Fruit fly (Drosophila melanogaster) whole organism, embryonic: ENCODE data around the gene CG31233.

Experiments
- CG11247 ChIP-seq: fragments of 200-800 bp; sonication (Bioruptor generic); IDR thresholded peaks from 2 replicates; pipeline ENCODE4 v1.3.6; 2022; ENCODE audit warnings: missing biosample characterization, missing genetic modification characterization
- CG11560 ChIP-seq: fragments of 200-800 bp; sonication (Bioruptor generic); IDR thresholded peaks from 3 replicates; pipeline ENCODE4 v1.3.6; 2022; ENCODE audit warnings: missing biosample characterization, missing genetic modification characterization
- CG13287 ChIP-seq: fragments of 200-800 bp; sonication (Bioruptor generic); IDR thresholded peaks from 2 replicates; pipeline ENCODE4 v1.3.6; 2022; ENCODE audit warnings: missing biosample characterization, missing genetic modification characterization; ENCODE audit not compliant: partially characterized antibody
- CG14667 ChIP-seq: fragments of 200-800 bp; sonication (Bioruptor generic); IDR thresholded peaks from 2 replicates; pipeline ENCODE4 v1.3.6; 2022; ENCODE audit warnings: missing biosample characterization, missing genetic modification characterization
- CG15514 ChIP-seq: fragments of 200-800 bp; sonication (Bioruptor generic); optimal IDR thresholded peaks from 3 replicates; lab custom pipeline; 2017; ENCODE audit warnings: missing biosample characterization, missing genetic modification characterization, mild to moderate bottlenecking, moderate library complexity, missing genetic modification reagents
- CG18476 ChIP-seq: fragments of 200-800 bp; sonication (Bioruptor generic); optimal IDR thresholded peaks from 2 replicates; lab custom pipeline; 2016; ENCODE audit warnings: missing biosample characterization, mild to moderate bottlenecking, missing genetic modification characterization
- CG34376 ChIP-seq: fragments of 200-800 bp; sonication (Bioruptor generic); optimal IDR thresholded peaks from 2 replicates; lab custom pipeline; 2018; ENCODE audit warnings: missing biosample characterization, mild to moderate bottlenecking, missing genetic modification characterization
- CG34422 ChIP-seq: fragments of 200-800 bp; sonication (Bioruptor generic); IDR thresholded peaks from 3 replicates; pipeline ENCODE4 v1.3.6; 2022; ENCODE audit warnings: missing biosample characterization, missing genetic modification characterization
- CG4360 ChIP-seq: fragments of 200-800 bp; sonication (Bioruptor generic); IDR thresholded peaks from 2 replicates; pipeline ENCODE4 v1.3.6; 2022; ENCODE audit warnings: missing biosample characterization, missing genetic modification characterization
- CG5245 ChIP-seq: fragments of 200-800 bp; sonication (Bioruptor generic); optimal IDR thresholded peaks from 3 replicates; lab custom pipeline; 2016; ENCODE audit warnings: missing biosample characterization, missing genetic modification characterization
- CG6654 ChIP-seq: fragments of 200-800 bp; sonication (Bioruptor generic); optimal IDR thresholded peaks from 2 replicates; lab custom pipeline; 2017; ENCODE audit warnings: missing biosample characterization, mild to moderate bottlenecking, missing genetic modification characterization
- CG8388 ChIP-seq: fragments of 200-800 bp; sonication (Bioruptor generic); optimal IDR thresholded peaks from 2 replicates; lab custom pipeline; 2019; ENCODE audit warnings: missing biosample characterization, mild to moderate bottlenecking, missing genetic modification characterization, moderate library complexity
- Deaf1 ChIP-seq: fragments of 200-800 bp; optimal IDR thresholded peaks from 3 replicates; lab custom pipeline; 2019; ENCODE audit warnings: missing biosample characterization, mild to moderate bottlenecking, missing genetic modification characterization, moderate library complexity
- Dek ChIP-seq: fragments of 200-800 bp; sonication (Bioruptor generic); optimal IDR thresholded peaks from 3 replicates; lab custom pipeline; 2019; ENCODE audit warnings: missing biosample characterization, mild to moderate bottlenecking, missing genetic modification characterization, moderate library complexity
- GATAe ChIP-seq: fragments of 200-800 bp; sonication (Bioruptor generic); conservative IDR thresholded peaks from 2 replicates; pipeline ENCODE4 v1.3.6; 2022; ENCODE audit warnings: missing biosample characterization, missing genetic modification characterization
- Hey ChIP-seq: fragments of 200-800 bp; sonication (Bioruptor generic); optimal IDR thresholded peaks from 3 replicates; lab custom pipeline; 2018; ENCODE audit warnings: missing biosample characterization, mild to moderate bottlenecking, missing genetic modification characterization
- Jarid2 ChIP-seq: fragments of 200-800 bp; sonication (Bioruptor generic); optimal IDR thresholded peaks from 3 replicates; lab custom pipeline; 2017; ENCODE audit warnings: mild to moderate bottlenecking, missing biosample characterization, missing genetic modification reagents, missing genetic modification characterization
- Med ChIP-seq: fragments of 200-800 bp; sonication (Bioruptor generic); peaks from one replicate; lab custom pipeline; 2016; ENCODE audit warnings: missing biosample characterization, missing genetic modification characterization, mild to moderate bottlenecking, inconsistent platforms, moderate library complexity
- Sry-δ ChIP-seq: fragments of 200-800 bp; sonication (Bioruptor generic); optimal IDR thresholded peaks from 2 replicates; lab custom pipeline; 2016; ENCODE audit warnings: missing biosample characterization, missing genetic modification characterization
- YL-1 ChIP-seq: fragments of 200-800 bp; sonication (Bioruptor generic); optimal IDR thresholded peaks from 3 replicates; lab custom pipeline; 2017; ENCODE audit warnings: missing biosample characterization, mild to moderate bottlenecking, missing genetic modification characterization
- caup ChIP-seq: fragments of 200-800 bp; sonication (Bioruptor generic); optimal IDR thresholded peaks from 3 replicates; lab custom pipeline; 2017; ENCODE audit warnings: missing biosample characterization, mild to moderate bottlenecking, missing genetic modification characterization, moderate library complexity; ENCODE audit not compliant: severe bottlenecking
- chinmo ChIP-seq: fragments of 200-800 bp; sonication (Bioruptor generic); IDR thresholded peaks from 4 replicates; pipeline ENCODE4 v1.3.6; 2022; ENCODE audit warnings: missing biosample characterization, missing genetic modification characterization; ENCODE audit not compliant: partially characterized antibody
- crp ChIP-seq, 2 experiments: fragments of 200-800 bp; sonication (Bioruptor generic); optimal IDR thresholded peaks; 2 replicates in 1 of 2; 3 replicates in 1 of 2; lab custom pipeline; 2017; ENCODE audit warnings: missing biosample characterization in 2 of 2, missing genetic modification characterization in 2 of 2, mild to moderate bottlenecking in 1 of 2, moderate library complexity in 1 of 2
- ewg ChIP-seq: fragments of 200-800 bp; sonication (Bioruptor generic); optimal IDR thresholded peaks from 3 replicates; lab custom pipeline; 2017; ENCODE audit warnings: mild to moderate bottlenecking, missing biosample characterization, missing genetic modification reagents, missing genetic modification characterization
- exex ChIP-seq: fragments of 200-800 bp; sonication (Bioruptor generic); optimal IDR thresholded peaks from 4 replicates; lab custom pipeline; 2018; ENCODE audit warnings: missing biosample characterization, mild to moderate bottlenecking, missing genetic modification characterization, moderate library complexity
- gcm2 ChIP-seq: fragments of 200-800 bp; sonication (Bioruptor generic); optimal IDR thresholded peaks from 2 replicates; lab custom pipeline; 2016; ENCODE audit warnings: missing biosample characterization, missing genetic modification characterization
- grn ChIP-seq: fragments of 200-800 bp; sonication (Bioruptor generic); optimal IDR thresholded peaks from 3 replicates; lab custom pipeline; 2017; ENCODE audit warnings: missing biosample characterization, missing genetic modification characterization
- hth ChIP-seq: fragments of >200 bp; optimal IDR thresholded peaks from 2 replicates; lab custom pipeline; 2017; ENCODE audit warnings: inconsistent platforms
- kah ChIP-seq: fragments of 200-800 bp; sonication (Bioruptor generic); optimal IDR thresholded peaks from 2 replicates; lab custom pipeline; 2018; ENCODE audit warnings: missing biosample characterization, mild to moderate bottlenecking, missing genetic modification characterization
- mirr ChIP-seq: fragments of 200-800 bp; sonication (Bioruptor generic); optimal IDR thresholded peaks from 3 replicates; lab custom pipeline; 2018; ENCODE audit warnings: missing biosample characterization, mild to moderate bottlenecking, missing genetic modification characterization
- nau ChIP-seq: fragments of 200-800 bp; sonication (Bioruptor generic); optimal IDR thresholded peaks from 3 replicates; lab custom pipeline; 2017; ENCODE audit warnings: missing biosample characterization, mild to moderate bottlenecking, missing genetic modification characterization, missing genetic modification reagents
- pita ChIP-seq: fragments of 200-800 bp; sonication (Bioruptor generic); optimal IDR thresholded peaks from 2 replicates; lab custom pipeline; 2017; ENCODE audit warnings: missing biosample characterization, mild to moderate bottlenecking, missing genetic modification characterization
- scrt ChIP-seq: fragments of 200-800 bp; sonication (Bioruptor generic); optimal IDR thresholded peaks from 2 replicates; lab custom pipeline; 2018; ENCODE audit warnings: missing biosample characterization, mild to moderate bottlenecking, missing genetic modification characterization, moderate library complexity
- sd ChIP-seq: fragments of 200-800 bp; sonication (Bioruptor generic); optimal IDR thresholded peaks from 3 replicates; lab custom pipeline; 2018; ENCODE audit warnings: missing biosample characterization, mild to moderate bottlenecking, missing genetic modification characterization, moderate library complexity
- sens ChIP-seq: fragments of 200-800 bp; sonication (Bioruptor generic); peaks from one replicate; lab custom pipeline; 2016; ENCODE audit warnings: missing biosample characterization, missing genetic modification characterization
- sug ChIP-seq: fragments of 200-800 bp; optimal IDR thresholded peaks from 2 replicates; lab custom pipeline; 2019; ENCODE audit warnings: missing biosample characterization, mild to moderate bottlenecking, missing genetic modification characterization, moderate library complexity
- tio ChIP-seq: fragments of 200-800 bp; sonication (Bioruptor generic); optimal IDR thresholded peaks from 2 replicates; lab custom pipeline; 2017; ENCODE audit warnings: missing biosample characterization, missing genetic modification characterization, inconsistent platforms
- twi ChIP-seq: fragments of 200-800 bp; optimal IDR thresholded peaks from 2 replicates; lab custom pipeline; 2019; ENCODE audit warnings: missing biosample characterization, mild to moderate bottlenecking, missing genetic modification characterization, moderate library complexity

The CG31233 gene

DNA sequence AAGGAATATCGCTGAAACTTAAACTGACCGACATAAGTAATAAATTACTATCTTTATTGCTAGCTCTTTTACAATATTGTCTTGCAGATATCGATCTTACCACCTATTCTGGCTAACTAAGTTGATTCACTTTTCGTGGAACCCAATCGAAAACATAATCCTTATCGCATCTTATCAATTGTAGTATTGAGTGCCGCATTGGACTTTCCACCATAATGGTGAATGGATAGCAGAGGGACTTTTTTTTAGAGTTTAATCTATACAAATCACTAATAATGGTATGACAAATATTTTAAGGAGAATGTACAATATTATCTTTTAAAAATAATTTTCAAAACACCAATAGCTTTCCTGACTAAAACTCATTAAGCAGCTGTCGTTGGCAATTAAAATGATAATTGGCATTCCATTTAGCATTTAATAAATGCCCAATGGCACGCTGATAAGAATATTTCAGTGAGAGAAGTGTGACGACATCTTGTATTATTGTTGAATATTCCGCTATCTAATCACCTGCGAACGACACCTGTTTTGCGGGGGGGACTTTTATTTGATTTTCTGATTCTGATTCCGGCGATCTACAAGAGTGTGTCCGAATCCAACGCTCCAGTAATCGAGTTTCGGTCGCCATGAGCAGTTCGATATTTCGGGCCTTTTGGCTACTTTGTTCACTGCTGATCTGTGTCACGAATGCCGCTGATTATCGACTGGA, 8.6 kb downstream of the CG31233 start, which contains the start of gene CG42335:
CG42335 (plus strand) TSS at position 620 of the 712 bp plus-strand sequence.
- TF ChIP-seq CG15514 (GFP tag; lab: Kevin White, UChicago) (peak; percentile 13), pita (GFP tag; lab: Kevin White, UChicago) (no peak), Hey (tag; lab: Kevin White, UChicago) (peak; percentile 56), chinmo (0 out of 4 replicates have a peak, but pooled peaks have one; percentile 36), CG11560 (tag; lab: Robert Waterston, UW) (no peak), GATAe (GFP tag; lab: Robert Waterston, UW) (peak; percentile 60), sd (tag; lab: Kevin White, UChicago) (peak; percentile 66), Med (GFP tag; lab: Kevin White, UChicago) (peak; percentile 35), caup (GFP tag; lab: Kevin White, UChicago) (peak; percentile 3), gcm2 (no peak), sens (GFP tag; lab: Kevin White, UChicago) (peak; percentile 42), Deaf1 (tag; lab: Kevin White, UChicago) (peak; percentile 27), CG34376 (peak; percentile 41), grn (GFP tag; lab: Kevin White, UChicago) (peak; percentile 80), Sry-δ (GFP tag; lab: Kevin White, UChicago) (no peak), tio (GFP tag; lab: Kevin White, UChicago) (no peak), CG13287 (no peak), exex (tag; lab: Kevin White, UChicago) (peak; percentile 69), mirr (GFP tag; lab: Kevin White, UChicago) (peak; percentile 78), sug (tag; lab: Kevin White, UChicago) (peak; percentile 99)

DNA sequence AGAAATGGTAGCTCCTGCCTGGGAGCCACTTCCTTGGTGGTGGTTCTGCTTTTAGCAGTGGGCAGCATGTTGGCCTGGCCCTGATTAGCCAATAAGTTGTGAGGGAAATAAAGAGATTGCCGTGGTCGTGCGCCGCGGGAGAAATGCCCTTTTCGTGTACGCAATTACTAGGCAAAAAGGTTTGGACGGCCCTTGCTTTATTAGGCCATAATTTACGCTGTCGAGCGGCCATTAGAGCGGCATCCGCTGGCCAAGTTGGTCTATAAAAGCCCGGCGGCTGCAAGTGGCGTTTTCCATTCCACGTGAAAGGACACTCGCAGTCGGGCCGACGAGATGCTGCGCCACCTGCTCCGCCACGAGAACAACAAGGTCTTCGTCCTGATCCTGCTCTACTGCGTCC, 19.6 kb downstream of the CG31233 start, which contains the start of gene Burs:
Burs (plus strand) TSS at position 301 of the 400 bp plus-strand sequence.
- TF ChIP-seq Jarid2 (GFP tag; lab: Kevin White, UChicago): no peak
- TF ChIP-seq nau (GFP tag; lab: Kevin White, UChicago): no peak
- TF ChIP-seq twi (tag; lab: Kevin White, UChicago): no peak
- TF ChIP-seq CG5245 (GFP tag; lab: Kevin White, UChicago): no peak
- no peak for TF ChIP-seq CG18476 (GFP tag; lab: Kevin White, UChicago)
- TF ChIP-seq CG8388 (GFP tag; lab: Kevin White, UChicago): no peak
- TF ChIP-seq CG4360 (GFP tag; lab: Robert Waterston, UW): no peak
- no peak for TF ChIP-seq CG11247 (GFP tag; lab: Robert Waterston, UW)

DNA sequence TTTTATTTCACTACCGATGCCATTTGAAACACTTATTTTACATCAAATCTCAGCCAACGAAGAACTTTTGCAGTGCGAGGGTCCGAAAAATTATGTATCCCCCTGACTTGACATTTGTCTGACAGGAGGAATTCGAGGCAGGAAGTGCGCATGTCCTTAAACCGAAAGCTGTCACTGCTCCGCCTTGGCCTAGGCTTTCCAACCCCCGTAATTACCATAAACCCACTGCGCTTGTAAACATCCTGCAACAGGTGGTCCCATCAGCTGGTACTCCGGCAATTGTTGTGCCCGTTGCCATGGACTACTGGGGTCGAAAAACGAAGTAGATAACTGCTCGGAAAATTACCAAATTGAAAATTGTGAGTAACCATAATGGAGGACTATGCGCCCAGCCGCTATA, 26.1 kb downstream of the CG31233 start, which contains the start of the genes GABA-B-R2 and CG6800:
GABA-B-R2 (minus strand) TSS at position 75 of the 400 bp plus-strand sequence.
CG6800 (plus strand) TSS at position 373 of the 400 bp plus-strand sequence.
- no peak for TF ChIP-seq hth (lab: Kevin White, UChicago)
- peak; percentile 97 for TF ChIP-seq ewg (GFP tag; lab: Kevin White, UChicago)
- peak in 1 of 2 experiments; percentile 56 for TF ChIP-seq crp (GFP tag; optimal IDR thresholded peaks at IDR 0.05; lab: Kevin White, UChicago)
- peak; percentile 64 for TF ChIP-seq kah (GFP tag; lab: Kevin White, UChicago)
- TF ChIP-seq CG34422 (GFP tag; lab: Robert Waterston, UW): peak; percentile 66; the same call in 1 of the 3 replicates
- TF ChIP-seq YL-1 (GFP tag; lab: Kevin White, UChicago): peak; percentile 9
- no peak for TF ChIP-seq CG6654 (GFP tag; lab: Kevin White, UChicago)
- TF ChIP-seq CG14667: no peak
- peak; percentile 96 for TF ChIP-seq scrt (GFP tag; lab: Kevin White, UChicago)
- no peak for TF ChIP-seq Dek (tag; lab: Kevin White, UChicago)
- TF ChIP-seq, all 482 proteins: peak for 6
